Fruit fly (Drosophila melanogaster) whole organism, pupa: Measurements from ENCODE around the gene CG3184.
A peak's percentile ranks its signal among the peaks of the same experiment; 100 is the strongest.

ENCODE experiments used
- CG10348 ChIP-seq: fragments of 200-800 bp; sonication (Bioruptor generic); IDR thresholded peaks from 2 replicates; pipeline ENCODE4 v1.3.6; 2022; ENCODE audit warnings: missing biosample characterization, missing genetic modification characterization
- CG12605 ChIP-seq: fragments of 200-800 bp; sonication (Bioruptor generic); IDR thresholded peaks from 2 replicates; pipeline ENCODE4 v1.3.6; 2022; ENCODE audit warnings: missing biosample characterization, missing genetic modification characterization
- CG13204 ChIP-seq: fragments of 200-800 bp; sonication (Bioruptor generic); optimal IDR thresholded peaks from 2 replicates; lab custom pipeline; 2018; ENCODE audit warnings: missing biosample characterization, mild to moderate bottlenecking, missing genetic modification characterization, moderate library complexity
- CG14655 ChIP-seq: fragments of 200-800 bp; sonication (Bioruptor generic); optimal IDR thresholded peaks from 3 replicates; lab custom pipeline; 2017; ENCODE audit warnings: mild to moderate bottlenecking, missing biosample characterization, missing genetic modification reagents, missing genetic modification characterization
- CG15710 ChIP-seq: fragments of 200-800 bp; sonication (Bioruptor generic); optimal IDR thresholded peaks from 2 replicates; lab custom pipeline; 2018; ENCODE audit warnings: missing biosample characterization, mild to moderate bottlenecking, missing genetic modification characterization, moderate library complexity
- CG17806 ChIP-seq: fragments of 200-800 bp; sonication (Bioruptor generic); optimal IDR thresholded peaks from 2 replicates; lab custom pipeline; 2018; ENCODE audit warnings: missing biosample characterization, mild to moderate bottlenecking, missing genetic modification characterization, moderate library complexity
- CG32121 ChIP-seq: fragments of 200-800 bp; sonication (Bioruptor generic); IDR thresholded peaks from 2 replicates; pipeline ENCODE4 v1.3.6; 2022; ENCODE audit warnings: missing biosample characterization, missing genetic modification characterization
- CG34367 ChIP-seq: fragments of 200-800 bp; sonication (Bioruptor generic); optimal IDR thresholded peaks from 2 replicates; lab custom pipeline; 2018; ENCODE audit warnings: missing biosample characterization, mild to moderate bottlenecking, missing genetic modification characterization
- CG4496 ChIP-seq: fragments of 200-800 bp; sonication (Bioruptor generic); IDR thresholded peaks from 3 replicates; pipeline ENCODE4 v1.3.6; 2022; ENCODE audit warnings: missing biosample characterization, missing genetic modification characterization
- CG8159 ChIP-seq: fragments of 200-800 bp; sonication (Bioruptor generic); optimal IDR thresholded peaks from 3 replicates; lab custom pipeline; 2018; ENCODE audit warnings: missing biosample characterization, mild to moderate bottlenecking, missing genetic modification characterization, moderate library complexity
- CG8301 ChIP-seq: fragments of 200-800 bp; sonication (Bioruptor generic); optimal IDR thresholded peaks from 2 replicates; lab custom pipeline; 2018; ENCODE audit warnings: missing biosample characterization, mild to moderate bottlenecking, missing genetic modification characterization
- CG9948 ChIP-seq: fragments of 200-800 bp; sonication (Bioruptor generic); optimal IDR thresholded peaks from 2 replicates; lab custom pipeline; 2018; ENCODE audit warnings: missing biosample characterization, mild to moderate bottlenecking, missing genetic modification characterization, moderate library complexity
- D1 ChIP-seq: fragments of 200-800 bp; sonication (Bioruptor generic); optimal IDR thresholded peaks from 2 replicates; lab custom pipeline; 2018; ENCODE audit warnings: missing biosample characterization, mild to moderate bottlenecking, missing genetic modification characterization, moderate library complexity
- EcR ChIP-seq: fragments of 200-800 bp; sonication (Bioruptor generic); optimal IDR thresholded peaks from 3 replicates; lab custom pipeline; 2019; ENCODE audit warnings: missing biosample characterization, missing genetic modification characterization, mild to moderate bottlenecking, moderate library complexity, missing genetic modification reagents
- Ets98B ChIP-seq: fragments of 200-800 bp; sonication (Bioruptor generic); IDR thresholded peaks from 2 replicates; pipeline ENCODE4 v1.3.6; 2022; ENCODE audit warnings: missing biosample characterization, missing genetic modification characterization
- Pif1A ChIP-seq: fragments of 200-800 bp; sonication (Bioruptor generic); optimal IDR thresholded peaks from 3 replicates; lab custom pipeline; 2016; ENCODE audit warnings: missing biosample characterization, missing genetic modification characterization
- Pif1B ChIP-seq: fragments of 200-800 bp; sonication (Bioruptor generic); optimal IDR thresholded peaks from 3 replicates; lab custom pipeline; 2016; ENCODE audit warnings: missing biosample characterization, missing genetic modification characterization
- Snoo ChIP-seq: fragments of 200-800 bp; sonication (Bioruptor generic); optimal IDR thresholded peaks from 3 replicates; lab custom pipeline; 2017; ENCODE audit warnings: missing biosample characterization, mild to moderate bottlenecking, missing genetic modification characterization, inconsistent platforms
- fd96Ca ChIP-seq: fragments of 200-800 bp; sonication (Bioruptor generic); IDR thresholded peaks from 3 replicates; pipeline ENCODE4 v1.3.6; 2022; ENCODE audit warnings: missing biosample characterization, missing genetic modification characterization
- gl ChIP-seq: fragments of 200-800 bp; sonication (Bioruptor generic); optimal IDR thresholded peaks from 2 replicates; lab custom pipeline; 2018; ENCODE audit warnings: missing biosample characterization, mild to moderate bottlenecking, missing genetic modification characterization
- rn ChIP-seq: fragments of 200-800 bp; sonication (Bioruptor generic); IDR thresholded peaks from 2 replicates; pipeline ENCODE4 v1.3.6; 2022; ENCODE audit warnings: missing biosample characterization, missing genetic modification characterization

The CG3184 gene

dm6 chrX:6705890-6706289, 17.3 kb upstream of the CG3184 start:
- TF ChIP-seq CG8159 (tag; lab: Kevin White, UChicago): no peak
- no peak for TF ChIP-seq rn (GFP tag; lab: Robert Waterston, UW)
- no peak for TF ChIP-seq CG12605 (GFP tag; lab: Robert Waterston, UW)
- TF ChIP-seq CG10348 (GFP tag; lab: Robert Waterston, UW): no peak
- no peak for TF ChIP-seq gl
- TF ChIP-seq Ets98B (GFP tag; lab: Robert Waterston, UW): no peak
- no peak for TF ChIP-seq Pif1B (GFP tag; lab: Kevin White, UChicago)
- TF ChIP-seq Pif1A (GFP tag; lab: Kevin White, UChicago): no peak
- TF ChIP-seq D1 (tag; lab: Kevin White, UChicago): no peak
- TF ChIP-seq CG13204 (GFP tag; lab: Kevin White, UChicago): no peak
- no peak for TF ChIP-seq CG15710 (tag; lab: Kevin White, UChicago)
- no peak for TF ChIP-seq CG4496 (GFP tag; lab: Robert Waterston, UW)
- no peak for TF ChIP-seq EcR (GFP tag; lab: Kevin White, UChicago)
- TF ChIP-seq fd96Ca (GFP tag; lab: Robert Waterston, UW): no peak
- no peak for TF ChIP-seq CG9948
- TF ChIP-seq CG8301 (tag; lab: Kevin White, UChicago): no peak
- TF ChIP-seq CG32121 (GFP tag; lab: Robert Waterston, UW): no peak
- TF ChIP-seq CG14655: no peak

dm6 chrX:6705059-6705802, 16.7 kb upstream of the CG3184 start:
- peak; percentile 28 for TF ChIP-seq Pif1B (GFP tag; lab: Kevin White, UChicago)
- TF ChIP-seq Ets98B (GFP tag; lab: Robert Waterston, UW): no peak
- TF ChIP-seq CG32121 (GFP tag; lab: Robert Waterston, UW): peak; percentile 30; the same call in 1 of the 2 replicates
- peak; percentile 21 for TF ChIP-seq CG8159 (tag; lab: Kevin White, UChicago)
- TF ChIP-seq CG12605 (GFP tag; lab: Robert Waterston, UW): no peak
- peak; percentile 22 for TF ChIP-seq Pif1A (GFP tag; lab: Kevin White, UChicago)
- peak; percentile 16 for TF ChIP-seq CG34367 (tag; lab: Kevin White, UChicago)
- TF ChIP-seq CG8301 (tag; lab: Kevin White, UChicago): peak; percentile 27
- TF ChIP-seq Snoo (tag; lab: Kevin White, UChicago): peak; percentile 8
- TF ChIP-seq rn (GFP tag; lab: Robert Waterston, UW): no peak
- TF ChIP-seq CG10348 (GFP tag; lab: Robert Waterston, UW): no peak
- TF ChIP-seq CG15710 (tag; lab: Kevin White, UChicago): peak; percentile 24
- TF ChIP-seq CG9948: peak; percentile 23
- no peak for TF ChIP-seq D1 (tag; lab: Kevin White, UChicago)
- TF ChIP-seq CG14655: peak; percentile 65
- peak; percentile 49; the same call in 2 of the 3 replicates for TF ChIP-seq CG4496 (GFP tag; lab: Robert Waterston, UW)
- no peak for TF ChIP-seq EcR (GFP tag; lab: Kevin White, UChicago)
- peak; percentile 3 for TF ChIP-seq gl
- TF ChIP-seq fd96Ca (GFP tag; lab: Robert Waterston, UW): peak; percentile 60; the same call in 1 of the 3 replicates
- TF ChIP-seq CG13204 (GFP tag; lab: Kevin White, UChicago): no peak
- TF ChIP-seq CG17806 (tag; lab: Kevin White, UChicago): peak; percentile 25
- TF ChIP-seq, all 21 proteins: peak for 14

dm6 chrX:6703957-6704356, 15.4 kb upstream of the CG3184 start:
- TF ChIP-seq CG9948: peak; percentile 52
- peak; percentile 16 for TF ChIP-seq Pif1B (GFP tag; lab: Kevin White, UChicago)
- TF ChIP-seq CG13204 (GFP tag; lab: Kevin White, UChicago): no peak
- peak; percentile 49 for TF ChIP-seq CG8301 (tag; lab: Kevin White, UChicago)
- TF ChIP-seq CG34367 (tag; lab: Kevin White, UChicago): peak; percentile 33
- TF ChIP-seq Pif1A (GFP tag; lab: Kevin White, UChicago): peak; percentile 51
- peak; percentile 65 for TF ChIP-seq CG14655
- TF ChIP-seq CG15710 (tag; lab: Kevin White, UChicago): peak; percentile 53
- TF ChIP-seq CG17806 (tag; lab: Kevin White, UChicago): peak; percentile 28
- peak; percentile 63 for TF ChIP-seq CG8159 (tag; lab: Kevin White, UChicago)
- no peak for TF ChIP-seq gl
- no peak for TF ChIP-seq EcR (GFP tag; lab: Kevin White, UChicago)

dm6 chrX:6703237-6703636, 14.7 kb upstream of the CG3184 start:
- TF ChIP-seq CG13204 (GFP tag; lab: Kevin White, UChicago) (no peak), CG8301 (tag; lab: Kevin White, UChicago) (peak; percentile 15), D1 (tag; lab: Kevin White, UChicago) (no peak), CG17806 (tag; lab: Kevin White, UChicago) (peak; percentile 6), CG15710 (tag; lab: Kevin White, UChicago) (peak; percentile 6), CG8159 (tag; lab: Kevin White, UChicago) (peak; percentile 39), CG34367 (tag; lab: Kevin White, UChicago) (peak; percentile 14), Snoo (tag; lab: Kevin White, UChicago) (no peak), CG12605 (GFP tag; lab: Robert Waterston, UW) (0 out of 2 replicates have a peak, but pooled peaks have one; percentile 5), CG14655 (peak; percentile 64), CG9948 (peak; percentile 22), CG4496 (GFP tag; lab: Robert Waterston, UW) (peak; percentile 38; the same call in 1 of the 3 replicates)

- no peak for TF ChIP-seq Pif1A (GFP tag; lab: Kevin White, UChicago)
- TF ChIP-seq Snoo (tag; lab: Kevin White, UChicago): no peak
- TF ChIP-seq CG12605 (GFP tag; lab: Robert Waterston, UW): peak; percentile 32; the same call in 1 of the 2 replicates
- no peak for TF ChIP-seq CG10348 (GFP tag; lab: Robert Waterston, UW)
- no peak for TF ChIP-seq CG8301 (tag; lab: Kevin White, UChicago)
- peak; percentile 31; the same call in 1 of the 3 replicates for TF ChIP-seq fd96Ca (GFP tag; lab: Robert Waterston, UW)
- TF ChIP-seq CG14655: no peak
- no peak for TF ChIP-seq CG17806 (tag; lab: Kevin White, UChicago)
- no peak for TF ChIP-seq CG15710 (tag; lab: Kevin White, UChicago)
- TF ChIP-seq gl: no peak
- TF ChIP-seq CG8159 (tag; lab: Kevin White, UChicago): no peak
- no peak for TF ChIP-seq CG13204 (GFP tag; lab: Kevin White, UChicago)
- TF ChIP-seq CG32121 (GFP tag; lab: Robert Waterston, UW): peak; percentile 31; the same call in 1 of the 2 replicates
- TF ChIP-seq CG34367 (tag; lab: Kevin White, UChicago): no peak
- TF ChIP-seq Pif1B (GFP tag; lab: Kevin White, UChicago): no peak
- TF ChIP-seq CG9948: no peak
- TF ChIP-seq rn (GFP tag; lab: Robert Waterston, UW): no peak
- TF ChIP-seq CG4496 (GFP tag; lab: Robert Waterston, UW): peak; percentile 67
- no peak for TF ChIP-seq EcR (GFP tag; lab: Kevin White, UChicago)
Observed at dm6 chrX:6702591-6702990, 14.0 kb upstream of the CG3184 start.
